Fruit fly (Drosophila melanogaster) whole organism, embryonic: ENCODE results near the gene Mdh1.

Experiments
- Asciz ChIP-seq: fragments of 200-800 bp; sonication (Bioruptor generic); optimal IDR thresholded peaks from 2 replicates; lab custom pipeline; 2017; ENCODE audit warnings: missing biosample characterization, mild to moderate bottlenecking, missing genetic modification characterization, missing genetic modification reagents
- Awh ChIP-seq: fragments of 200-800 bp; sonication (Bioruptor generic); IDR thresholded peaks from 2 replicates; pipeline ENCODE4, ENCODE4 v1.3.6; 2022; ENCODE audit warnings: missing biosample characterization, missing genetic modification characterization
- BEAF-32 ChIP-seq: fragments of 200-800 bp; sonication (Bioruptor generic); optimal IDR thresholded peaks from 3 replicates; lab custom pipeline; 2017; ENCODE audit warnings: missing biosample characterization, missing genetic modification characterization, mild to moderate bottlenecking, moderate library complexity, missing genetic modification reagents
- CG10274 ChIP-seq: fragments of 200-800 bp; sonication (Bioruptor generic); optimal IDR thresholded peaks from 3 replicates; lab custom pipeline; 2017; ENCODE audit warnings: missing biosample characterization, mild to moderate bottlenecking, missing genetic modification characterization
- CG12391 ChIP-seq: fragments of 200-800 bp; sonication (Bioruptor generic); optimal IDR thresholded peaks from 3 replicates; lab custom pipeline; 2018; ENCODE audit warnings: missing biosample characterization, mild to moderate bottlenecking, missing genetic modification characterization, moderate library complexity
- CG12659 ChIP-seq: fragments of 200-800 bp; sonication (Bioruptor generic); optimal IDR thresholded peaks from 3 replicates; lab custom pipeline; 2017; ENCODE audit warnings: mild to moderate bottlenecking, missing biosample characterization, missing genetic modification reagents, missing genetic modification characterization
- CG14014 ChIP-seq: fragments of 200-800 bp; sonication (Bioruptor generic); IDR thresholded peaks from 2 replicates; pipeline ENCODE4 v1.3.6; 2022; ENCODE audit warnings: missing biosample characterization, missing genetic modification characterization
- CG15514 ChIP-seq: fragments of 200-800 bp; sonication (Bioruptor generic); optimal IDR thresholded peaks from 3 replicates; lab custom pipeline; 2017; ENCODE audit warnings: missing biosample characterization, missing genetic modification characterization, mild to moderate bottlenecking, moderate library complexity, missing genetic modification reagents
- CG2129 ChIP-seq: fragments of 200-800 bp; sonication (Bioruptor generic); IDR thresholded peaks from 2 replicates; pipeline ENCODE4 v1.3.6; 2022; ENCODE audit warnings: missing biosample characterization, missing genetic modification characterization; ENCODE audit not compliant: partially characterized antibody
- CG30403 ChIP-seq: fragments of 200-800 bp; sonication (Bioruptor generic); optimal IDR thresholded peaks from 3 replicates; lab custom pipeline; 2016; ENCODE audit warnings: missing biosample characterization, missing genetic modification characterization
- CG31388 ChIP-seq: fragments of 200-800 bp; sonication (Bioruptor generic); optimal IDR thresholded peaks from 2 replicates; lab custom pipeline; 2016; ENCODE audit warnings: missing biosample characterization, missing genetic modification characterization
- CG34224 ChIP-seq: fragments of 200-800 bp; sonication (Bioruptor generic); IDR thresholded peaks from 3 replicates; pipeline ENCODE4 v1.3.6; 2022; ENCODE audit warnings: missing biosample characterization, missing genetic modification characterization; ENCODE audit not compliant: partially characterized antibody
- CG5180 ChIP-seq: fragments of 200-800 bp; sonication (Bioruptor generic); optimal IDR thresholded peaks from 3 replicates; lab custom pipeline; 2017; ENCODE audit warnings: missing biosample characterization, missing genetic modification characterization, mild to moderate bottlenecking, moderate library complexity, missing genetic modification reagents
- CG5953 ChIP-seq: fragments of 200-800 bp; sonication (Bioruptor generic); IDR thresholded peaks from 2 replicates; pipeline ENCODE4 v1.3.6; 2022; ENCODE audit warnings: missing biosample characterization, missing genetic modification characterization
- CG7271 ChIP-seq: fragments of 200-800 bp; sonication (Bioruptor generic); optimal IDR thresholded peaks from 2 replicates; lab custom pipeline; 2018; ENCODE audit warnings: missing biosample characterization, mild to moderate bottlenecking, missing genetic modification characterization, moderate library complexity
- CG7963 ChIP-seq: fragments of 200-800 bp; sonication (Bioruptor generic); IDR thresholded peaks from 3 replicates; pipeline ENCODE4 v1.3.6; 2022; ENCODE audit warnings: missing biosample characterization, missing genetic modification characterization; ENCODE audit not compliant: partially characterized antibody
- CG8089 ChIP-seq: fragments of 200-800 bp; sonication (Bioruptor generic); optimal IDR thresholded peaks from 3 replicates; lab custom pipeline; 2016; ENCODE audit warnings: missing biosample characterization, missing genetic modification characterization
- CG8944 ChIP-seq: fragments of 200-800 bp; sonication (Bioruptor generic); optimal IDR thresholded peaks from 3 replicates; lab custom pipeline; 2016; ENCODE audit warnings: missing biosample characterization, missing genetic modification characterization
- CG9797 ChIP-seq: fragments of 200-800 bp; sonication (Bioruptor generic); optimal IDR thresholded peaks from 3 replicates; lab custom pipeline; 2018; ENCODE audit warnings: missing biosample characterization, mild to moderate bottlenecking, missing genetic modification characterization
- CG9932 ChIP-seq: fragments of 200-800 bp; sonication (Bioruptor generic); IDR thresholded peaks from 2 replicates; pipeline ENCODE4 v1.3.6; 2022; ENCODE audit warnings: missing biosample characterization, missing genetic modification characterization
- D19A ChIP-seq: fragments of 200-800 bp; optimal IDR thresholded peaks from 3 replicates; lab custom pipeline; 2019; ENCODE audit warnings: missing biosample characterization, mild to moderate bottlenecking, missing genetic modification characterization, moderate library complexity
- Dll ChIP-seq: fragments of 200-800 bp; sonication (Bioruptor generic); IDR thresholded peaks from 4 replicates; pipeline ENCODE4 v1.3.6; 2022; ENCODE audit warnings: missing biosample characterization, missing genetic modification characterization; ENCODE audit not compliant: partially characterized antibody
- HLH3B ChIP-seq: fragments of 200-800 bp; sonication (Bioruptor generic); IDR thresholded peaks from 2 replicates; pipeline ENCODE4 v1.3.6; 2022; ENCODE audit warnings: missing biosample characterization, missing genetic modification characterization
- Hmx ChIP-seq: fragments of 200-800 bp; sonication (Bioruptor generic); optimal IDR thresholded peaks from 2 replicates; lab custom pipeline; 2016; ENCODE audit warnings: missing biosample characterization, missing genetic modification characterization
- Hr78 ChIP-seq, 2 experiments: fragments of 200-800 bp in 1 of 2; fragments of >200 bp in 1 of 2; sonication (Bioruptor generic) in 1 of 2; optimal IDR thresholded peaks; 2 replicates each; lab custom pipeline; 2017 to 2019; ENCODE audit warnings: missing biosample characterization in 2 of 2, missing genetic modification characterization in 2 of 2, mild to moderate bottlenecking in 1 of 2, moderate library complexity in 1 of 2
- Lim3 ChIP-seq: fragments of 200-800 bp; sonication (Bioruptor generic); IDR thresholded peaks from 2 replicates; pipeline ENCODE4 v1.3.6; 2022; ENCODE audit warnings: missing biosample characterization, missing genetic modification characterization
- NC2β ChIP-seq: fragments of 200-800 bp; sonication (Bioruptor generic); optimal IDR thresholded peaks from 2 replicates; lab custom pipeline; 2016; ENCODE audit warnings: missing biosample characterization, missing genetic modification characterization
- NFAT ChIP-seq: fragments of 200-800 bp; sonication (Bioruptor generic); IDR thresholded peaks from 2 replicates; pipeline ENCODE4 v1.3.6; 2022; ENCODE audit warnings: missing biosample characterization, missing genetic modification characterization
- Vsx1 ChIP-seq: fragments of 200-800 bp; sonication (Bioruptor generic); optimal IDR thresholded peaks from 2 replicates; lab custom pipeline; 2017; ENCODE audit warnings: missing biosample characterization, mild to moderate bottlenecking, missing genetic modification characterization, missing genetic modification reagents
- chn ChIP-seq: fragments of 200-800 bp; sonication (Bioruptor generic); optimal IDR thresholded peaks from 2 replicates; lab custom pipeline; 2016; ENCODE audit warnings: missing biosample characterization, missing genetic modification characterization
- corto ChIP-seq: fragments of 200-800 bp; sonication (Bioruptor generic); optimal IDR thresholded peaks from 2 replicates; lab custom pipeline; 2016; ENCODE audit warnings: missing biosample characterization, mild to moderate bottlenecking, missing genetic modification characterization, moderate library complexity
- fd102C ChIP-seq: fragments of 200-800 bp; sonication (Bioruptor generic); optimal IDR thresholded peaks from 2 replicates; lab custom pipeline; 2018; ENCODE audit warnings: missing biosample characterization, mild to moderate bottlenecking, missing genetic modification characterization, moderate library complexity
- fd64A ChIP-seq: fragments of 200-800 bp; sonication (Bioruptor generic); optimal IDR thresholded peaks from 3 replicates; lab custom pipeline; 2018; ENCODE audit warnings: missing biosample characterization, mild to moderate bottlenecking, missing genetic modification characterization
- fd96Cb ChIP-seq: fragments of 200-800 bp; sonication (Bioruptor generic); optimal IDR thresholded peaks from 2 replicates; lab custom pipeline; 2018; ENCODE audit warnings: missing biosample characterization, mild to moderate bottlenecking, missing genetic modification characterization, moderate library complexity
- her ChIP-seq: fragments of 200-800 bp; sonication (Bioruptor generic); optimal IDR thresholded peaks from 2 replicates; lab custom pipeline; 2016; ENCODE audit warnings: missing biosample characterization, missing genetic modification characterization
- hth ChIP-seq: fragments of >200 bp; optimal IDR thresholded peaks from 2 replicates; lab custom pipeline; 2017; ENCODE audit warnings: inconsistent platforms
- ind ChIP-seq: fragments of 200-800 bp; sonication (Bioruptor generic); optimal IDR thresholded peaks from 3 replicates; lab custom pipeline; 2016; ENCODE audit warnings: missing biosample characterization, missing genetic modification characterization
- kah ChIP-seq: fragments of 200-800 bp; sonication (Bioruptor generic); optimal IDR thresholded peaks from 2 replicates; lab custom pipeline; 2018; ENCODE audit warnings: missing biosample characterization, mild to moderate bottlenecking, missing genetic modification characterization
- lab ChIP-seq: fragments of 200-800 bp; sonication (Bioruptor generic); optimal IDR thresholded peaks from 3 replicates; lab custom pipeline; 2017; ENCODE audit warnings: missing biosample characterization, missing genetic modification characterization, mild to moderate bottlenecking, moderate library complexity, missing genetic modification reagents
- nerfin-1 ChIP-seq: fragments of 200-800 bp; sonication (Bioruptor generic); optimal IDR thresholded peaks from 3 replicates; lab custom pipeline; 2019; ENCODE audit warnings: missing biosample characterization, mild to moderate bottlenecking, missing genetic modification characterization, moderate library complexity
- pan ChIP-seq, 4 experiments: fragments of >200 bp in 3 of 4; fragments of 200-800 bp in 1 of 4; sonication (Bioruptor generic) in 1 of 4; optimal IDR thresholded peaks in 3 of 4; IDR thresholded peaks in 1 of 4; 2 replicates each; pipeline versions ENCODE4 v1.3.6 to Lab custom; 2017 to 2022; ENCODE audit warnings: missing biosample characterization in 2 of 4, missing genetic modification characterization in 2 of 4, mixed read lengths in 1 of 4
- pb ChIP-seq: fragments of 200-800 bp; sonication (Bioruptor generic); optimal IDR thresholded peaks from 3 replicates; lab custom pipeline; 2016; ENCODE audit warnings: missing biosample characterization, missing genetic modification characterization
- pho ChIP-seq: fragments of 200-800 bp; sonication (Bioruptor generic); optimal IDR thresholded peaks from 2 replicates; lab custom pipeline; 2016; ENCODE audit warnings: missing biosample characterization, missing genetic modification characterization
- pros ChIP-seq: fragments of 200-800 bp; sonication (Bioruptor generic); optimal IDR thresholded peaks from 3 replicates; lab custom pipeline; 2019; ENCODE audit warnings: missing biosample characterization, mild to moderate bottlenecking, missing genetic modification characterization, moderate library complexity
- run ChIP-seq: fragments of 200-800 bp; sonication (Bioruptor generic); optimal IDR thresholded peaks from 3 replicates; lab custom pipeline; 2018; ENCODE audit warnings: missing biosample characterization, mild to moderate bottlenecking, missing genetic modification characterization
- stwl ChIP-seq: fragments of 200-800 bp; sonication (Bioruptor generic); optimal IDR thresholded peaks from 3 replicates; lab custom pipeline; 2018; ENCODE audit warnings: missing biosample characterization, mild to moderate bottlenecking, missing genetic modification characterization, moderate library complexity
- tgo ChIP-seq: fragments of 200-800 bp; sonication (Bioruptor generic); IDR thresholded peaks from 3 replicates; pipeline ENCODE4 v1.3.6; 2022; ENCODE audit warnings: missing biosample characterization, missing genetic modification characterization
- zfh1 ChIP-seq: fragments of 200-800 bp; sonication (Bioruptor generic); IDR thresholded peaks from 3 replicates; pipeline ENCODE4 v1.3.6; 2022; ENCODE audit warnings: missing biosample characterization, missing genetic modification characterization

Mdh1 gene

dm6 chr2L:10362408-10363067 lies 33.6 kb downstream of the Mdh1 start, which contains the start of the genes Cand1 and pim (continued):
- no peak for TF ChIP-seq Asciz (GFP tag; lab: Kevin White, UChicago)
- no peak for TF ChIP-seq Hr78 (GFP tag; optimal IDR thresholded peaks at IDR 0.05; lab: Kevin White, UChicago)
- no peak for TF ChIP-seq pb (GFP tag; lab: Kevin White, UChicago)
- TF ChIP-seq BEAF-32 (GFP tag; lab: Kevin White, UChicago): peak; percentile 77
- TF ChIP-seq Dll (GFP tag; lab: Robert Waterston, UW): peak; percentile 76
- no peak for TF ChIP-seq CG5953
- TF ChIP-seq HLH3B (GFP tag; lab: Robert Waterston, UW): no peak
- peak; percentile 71; the same call in 2 of the 3 replicates for TF ChIP-seq CG34224 (GFP tag; lab: Robert Waterston, UW)
- no peak for TF ChIP-seq CG8944 (GFP tag; lab: Kevin White, UChicago)
- no peak for TF ChIP-seq zfh1 (GFP tag; lab: Robert Waterston, UW)
- TF ChIP-seq CG9932 (GFP tag; lab: Robert Waterston, UW): peak; percentile 52; the same call in 1 of the 2 replicates
- TF ChIP-seq CG5180 (GFP tag; lab: Kevin White, UChicago): no peak
- TF ChIP-seq CG2129 (GFP tag; lab: Robert Waterston, UW): 0 out of 2 replicates have a peak, but pooled peaks have one; percentile 16
- no peak for TF ChIP-seq CG10274 (GFP tag; lab: Kevin White, UChicago)
- TF ChIP-seq fd96Cb (tag; lab: Kevin White, UChicago): no peak
- no peak for TF ChIP-seq her (GFP tag; lab: Kevin White, UChicago)
- no peak for TF ChIP-seq hth (lab: Kevin White, UChicago)
- no peak for TF ChIP-seq Hmx (GFP tag; lab: Kevin White, UChicago)
- peak; percentile 59 for TF ChIP-seq CG12391 (tag; lab: Kevin White, UChicago)
- no peak for TF ChIP-seq lab (GFP tag; lab: Kevin White, UChicago)
- TF ChIP-seq CG7271 (tag; lab: Kevin White, UChicago): no peak
- peak; percentile 42 for TF ChIP-seq stwl (tag; lab: Kevin White, UChicago)
- no peak for TF ChIP-seq ind (GFP tag; lab: Kevin White, UChicago)
- TF ChIP-seq tgo (GFP tag; lab: Robert Waterston, UW): no peak
- no peak for TF ChIP-seq pros
- TF ChIP-seq CG7963 (GFP tag; lab: Robert Waterston, UW): peak; percentile 36; the same call in 1 of the 3 replicates
- peak; percentile 70 for TF ChIP-seq CG12659 (GFP tag; lab: Kevin White, UChicago)
- TF ChIP-seq kah (GFP tag; lab: Kevin White, UChicago): no peak
- no peak for TF ChIP-seq fd102C (GFP tag; lab: Kevin White, UChicago)
- TF ChIP-seq CG31388 (GFP tag; lab: Kevin White, UChicago): no peak
- TF ChIP-seq corto (GFP tag; lab: Kevin White, UChicago): no peak
- TF ChIP-seq CG14014: no peak
- TF ChIP-seq Vsx1 (GFP tag; lab: Kevin White, UChicago): no peak
- TF ChIP-seq CG15514 (GFP tag; lab: Kevin White, UChicago): peak; percentile 38
- TF ChIP-seq CG30403 (GFP tag; lab: Kevin White, UChicago): peak; percentile 3
- TF ChIP-seq chn (GFP tag; lab: Kevin White, UChicago): no peak
- TF ChIP-seq CG9797 (GFP tag; lab: Kevin White, UChicago): peak; percentile 59
- peak; percentile 26 for TF ChIP-seq nerfin-1 (tag; lab: Kevin White, UChicago)
- TF ChIP-seq fd64A (GFP tag; lab: Kevin White, UChicago): no peak
- no peak for TF ChIP-seq NFAT (GFP tag; lab: Robert Waterston, UW)
- peak; percentile 5 for TF ChIP-seq D19A
- TF ChIP-seq pan (optimal IDR thresholded peaks at IDR 0.05; lab: Kevin White, UChicago): no peak
- TF ChIP-seq pan (GFP tag; optimal IDR thresholded peaks at IDR 0.05 in 1 of 2, IDR thresholded peaks at IDR 0.05 in 1 of 2): no peak
- TF ChIP-seq run (tag; lab: Kevin White, UChicago): no peak
- no peak for TF ChIP-seq Lim3 (GFP tag; lab: Robert Waterston, UW)
- no peak for TF ChIP-seq pho
- TF ChIP-seq Awh (GFP tag; lab: Robert Waterston, UW): no peak
- TF ChIP-seq NC2β (GFP tag; lab: Kevin White, UChicago): no peak
- no peak for TF ChIP-seq CG8089 (GFP tag; lab: Kevin White, UChicago)
